Fruit fly (Drosophila melanogaster): ENCODE results near the gene CG32219.

Gene CG32219

dm6 chr3L:19908201-19909127, 42.5 kb downstream of the CG32219 start (continued):
- TF ChIP-seq Usf (GFP tag; optimal IDR thresholded peaks at IDR 0.05): no peak
- no peak for TF ChIP-seq CG5180 (GFP tag; optimal IDR thresholded peaks at IDR 0.05)
- TF ChIP-seq CG3407 (GFP tag; optimal IDR thresholded peaks at IDR 0.05): no peak
- TF ChIP-seq dmrt99B (tag; optimal IDR thresholded peaks at IDR 0.05): no peak
- TF ChIP-seq bab2 (GFP tag; optimal IDR thresholded peaks at IDR 0.05): no peak
- TF ChIP-seq CG13123 (GFP tag; optimal IDR thresholded peaks at IDR 0.05): no peak
- peak; percentile 45; the same call in 1 of the 2 replicates for TF ChIP-seq CG32772 (GFP tag; IDR thresholded peaks at IDR 0.05)
- TF ChIP-seq CG9215 (GFP tag; IDR thresholded peaks at IDR 0.05): no peak
- TF ChIP-seq Hand (GFP tag; optimal IDR thresholded peaks at IDR 0.05): peak; percentile 49
- TF ChIP-seq gsb (GFP tag; IDR thresholded peaks at IDR 0.05): no peak
- no peak for TF ChIP-seq H2.0 (GFP tag; IDR thresholded peaks at IDR 0.05)
- no peak for TF ChIP-seq Poxn (GFP tag; IDR thresholded peaks at IDR 0.05)
- TF ChIP-seq CG7556 (GFP tag; optimal IDR thresholded peaks at IDR 0.05): no peak
- TF ChIP-seq bowl (GFP tag; IDR thresholded peaks at IDR 0.05): no peak
- peak; percentile 71; the same call in 3 of the 4 replicates for TF ChIP-seq chinmo (GFP tag; IDR thresholded peaks at IDR 0.05; ENCODE audit: partially characterized antibody)
- no peak for TF ChIP-seq Dref (GFP tag; IDR thresholded peaks at IDR 0.05)
- no peak for TF ChIP-seq lilli (GFP tag; optimal IDR thresholded peaks at IDR 0.05)
- TF ChIP-seq CG9932 (GFP tag; IDR thresholded peaks at IDR 0.05): no peak
- no peak for TF ChIP-seq Bgb (GFP tag; IDR thresholded peaks at IDR 0.05; ENCODE audit: partially characterized antibody)
- no peak for TF ChIP-seq CTCF (GFP tag; optimal IDR thresholded peaks at IDR 0.05)
- no peak for TF ChIP-seq klu (GFP tag; IDR thresholded peaks at IDR 0.05)
- TF ChIP-seq p53 (GFP tag; optimal IDR thresholded peaks at IDR 0.05): no peak
- TF ChIP-seq CG9876 (GFP tag; optimal IDR thresholded peaks at IDR 0.05): no peak
- no peak for TF ChIP-seq ato (GFP tag; IDR thresholded peaks at IDR 0.05; ENCODE audit: partially characterized antibody)
- no peak for TF ChIP-seq CG4328 (GFP tag; optimal IDR thresholded peaks at IDR 0.05)
- TF ChIP-seq crol (GFP tag; IDR thresholded peaks at IDR 0.05): peak; percentile 99
- no peak for TF ChIP-seq Sry-δ (GFP tag; optimal IDR thresholded peaks at IDR 0.05)
- TF ChIP-seq Xbp1 (GFP tag; optimal IDR thresholded peaks at IDR 0.05): no peak
- no peak for TF ChIP-seq cato (GFP tag; optimal IDR thresholded peaks at IDR 0.05; ENCODE audit: borderline replicate concordance)
- no peak for TF ChIP-seq Gsc (GFP tag; IDR thresholded peaks at IDR 0.05)
- no peak for TF ChIP-seq CG15011 (GFP tag; optimal IDR thresholded peaks at IDR 0.05)
- no peak for TF ChIP-seq fd102C (GFP tag; optimal IDR thresholded peaks at IDR 0.05)
- no peak for TF ChIP-seq disco-r (GFP tag; optimal IDR thresholded peaks at IDR 0.05)
- TF ChIP-seq YL-1 (GFP tag; optimal IDR thresholded peaks at IDR 0.05): no peak
- no peak for TF ChIP-seq CG15601 (tag; optimal IDR thresholded peaks at IDR 0.05)
- no peak for TF ChIP-seq NfI (GFP tag; optimal IDR thresholded peaks at IDR 0.05)
- no peak for TF ChIP-seq CG34376 (GFP tag; optimal IDR thresholded peaks at IDR 0.05)
- TF ChIP-seq slp2 (GFP tag; optimal IDR thresholded peaks at IDR 0.05): no peak
- no peak for TF ChIP-seq z (GFP tag; IDR thresholded peaks at IDR 0.05)
- no peak for TF ChIP-seq Optix (GFP tag; IDR thresholded peaks at IDR 0.05)
- TF ChIP-seq onecut (GFP tag; IDR thresholded peaks at IDR 0.05): peak; percentile 86
- TF ChIP-seq Hmx (GFP tag; optimal IDR thresholded peaks at IDR 0.05): no peak
- TF ChIP-seq en (GFP tag; optimal IDR thresholded peaks at IDR 0.05): no peak
- peak; percentile 54 for TF ChIP-seq CG3163 (GFP tag; optimal IDR thresholded peaks at IDR 0.05)
- 0 out of 2 replicates have a peak, but pooled peaks have one; percentile 34 for TF ChIP-seq bbx (GFP tag; IDR thresholded peaks at IDR 0.05; ENCODE audit: partially characterized antibody)
- no peak for TF ChIP-seq trem (tag; optimal IDR thresholded peaks at IDR 0.05)
- TF ChIP-seq hb (GFP tag; IDR thresholded peaks at IDR 0.05; ENCODE audit: partially characterized antibody): no peak
- TF ChIP-seq gcm2 (GFP tag; optimal IDR thresholded peaks at IDR 0.05): no peak
- no peak for TF ChIP-seq caup (GFP tag; optimal IDR thresholded peaks at IDR 0.05; ENCODE audit: severe bottlenecking)
- no peak for TF ChIP-seq CG17802 (tag; optimal IDR thresholded peaks at IDR 0.05)

All from whole organism, embryonic.